Fruit fly (Drosophila melanogaster): ENCODE results near the gene CG2111.

DNA sequence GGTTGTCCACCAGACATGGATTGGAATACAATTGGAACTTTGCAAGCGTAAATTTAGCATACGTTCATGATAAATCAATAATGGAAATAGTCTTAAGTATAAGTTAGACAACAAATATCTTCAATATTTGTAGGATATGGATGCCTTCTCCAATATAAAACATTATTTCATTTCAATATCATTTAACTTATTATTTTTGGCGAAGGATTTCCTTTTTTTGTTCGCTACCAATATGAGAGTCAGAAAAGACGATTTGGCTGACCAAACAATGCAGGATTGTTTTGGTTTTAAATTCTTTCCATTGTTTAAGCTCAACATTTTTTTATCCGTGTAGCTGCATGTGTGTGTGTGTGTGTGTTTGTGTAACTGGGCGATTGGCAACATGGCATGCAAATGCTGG, 42.3 kb upstream of the CG2111 start:
- TF ChIP-seq CTCF (optimal IDR thresholded peaks at IDR 0.05): no peak
- no peak for TF ChIP-seq CG8478 (optimal IDR thresholded peaks at IDR 0.05)

Data from S2 (cell line).